Fruit fly (Drosophila melanogaster) whole organism: ENCODE measurements around the gene Ssb-c31a.

Experiments used
- CG8478 ChIP-seq: fragments of >200 bp; optimal IDR thresholded peaks from 2 replicates; lab custom pipeline; 2018; ENCODE audit warnings: inconsistent platforms
- Dll ChIP-seq: fragments of >200 bp; optimal IDR thresholded peaks from 2 replicates; lab custom pipeline; 2017
- EcR ChIP-seq, 2 experiments: fragments of >200 bp; optimal IDR thresholded peaks; 2 replicates each; lab custom pipeline; 2017; ENCODE audit warnings: missing biosample characterization in 2 of 2, missing genetic modification characterization in 2 of 2, missing genetic modification reagents in 2 of 2
- pan ChIP-seq: fragments of >200 bp; optimal IDR thresholded peaks from 2 replicates; lab custom pipeline; 2017
- psq ChIP-seq: fragments of >200 bp; optimal IDR thresholded peaks from 2 replicates; lab custom pipeline; 2017
- usp ChIP-seq: fragments of >200 bp; optimal IDR thresholded peaks from 2 replicates; lab custom pipeline; 2017; ENCODE audit warnings: missing biosample characterization, missing genetic modification characterization, mixed read lengths

- TF ChIP-seq psq (lab: Kevin White, UChicago), result no peak
- TF ChIP-seq Dll (lab: Kevin White, UChicago), result no peak
- no peak for TF ChIP-seq pan (lab: Kevin White, UChicago)
- no peak for TF ChIP-seq CG8478 (lab: Kevin White, UChicago)
- TF ChIP-seq usp, result no peak
- TF ChIP-seq EcR (GFP tag; optimal IDR thresholded peaks at IDR 0.05; lab: Kevin White, UChicago), result no peak
Measured at dm6 chr2L:8215259-8215929, 4.2 kb downstream of the Ssb-c31a start, which contains the start of gene CG8349.
